Worm (Caenorhabditis elegans) whole organism, late embryonic: ENCODE results near the gene K10D6.3.

Experiments
- K02D7.2 ChIP-seq: sonication (generic microtip); optimal IDR thresholded peaks from 2 replicates; lab custom pipeline; 2017; ENCODE audit warnings: mild to moderate bottlenecking, missing genetic modification characterization, missing compliant biosample characterization
- ceh-22 ChIP-seq: sonication (generic microtip); optimal IDR thresholded peaks from 2 replicates; lab custom pipeline; 2017; ENCODE audit warnings: missing biosample characterization, missing genetic modification characterization
- fkh-6 ChIP-seq: sonication (generic microtip); optimal IDR thresholded peaks from 2 replicates; lab custom pipeline; 2016; ENCODE audit warnings: missing genetic modification characterization, missing compliant biosample characterization
- lin-11 ChIP-seq: fragments of 200-800 bp; sonication (Bioruptor generic); optimal IDR thresholded peaks from 2 replicates; lab custom pipeline; 2018; ENCODE audit warnings: mild to moderate bottlenecking, missing genetic modification characterization, missing compliant biosample characterization
- pha-2 ChIP-seq: sonication (generic microtip); optimal IDR thresholded peaks from 2 replicates; lab custom pipeline; 2017; ENCODE audit warnings: mild to moderate bottlenecking, missing genetic modification characterization, missing compliant biosample characterization
- pros-1 ChIP-seq: fragments of 150-350 bp; optimal IDR thresholded peaks from 2 replicates; lab custom pipeline; 2014; ENCODE audit warnings: missing biosample characterization, missing genetic modification reagents, missing genetic modification characterization
- sdc-2 ChIP-seq: sonication (generic microtip); optimal IDR thresholded peaks from 2 replicates; lab custom pipeline; 2016; ENCODE audit warnings: missing genotype, missing genetic modification characterization, missing compliant biosample characterization
- sox-2 ChIP-seq: fragments of 200-800 bp; sonication (Bioruptor generic); IDR thresholded peaks from 2 replicates; pipeline ENCODE4 v1.3.6; 2022; ENCODE audit warnings: missing genetic modification reagents, missing genetic modification characterization, missing compliant biosample characterization
- sox-4 ChIP-seq: sonication (generic microtip); optimal IDR thresholded peaks from 2 replicates; lab custom pipeline; 2017; ENCODE audit warnings: mild to moderate bottlenecking, missing genetic modification characterization, inconsistent platforms, missing compliant biosample characterization

DNA sequence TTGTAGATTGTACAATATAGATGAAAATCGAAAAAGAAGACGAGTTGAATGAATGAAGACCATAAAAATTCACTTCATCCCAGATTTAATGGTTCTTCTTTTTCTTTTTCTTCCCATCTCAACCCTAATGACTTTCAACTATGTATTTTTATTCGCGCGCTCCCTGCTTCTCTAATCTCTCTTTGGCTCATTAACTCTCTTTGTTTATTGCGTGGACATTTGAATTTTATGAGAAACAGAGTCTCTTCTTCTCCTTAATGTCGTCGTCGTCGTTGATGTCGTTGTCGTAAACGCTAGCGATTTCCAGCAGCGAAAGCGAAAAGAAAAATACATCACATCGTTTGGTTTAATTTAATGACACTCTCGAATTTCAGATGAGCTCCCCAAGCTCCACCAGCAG lies 14.2 kb downstream of the K10D6.3 start:
- no peak for TF ChIP-seq pha-2
- no peak for TF ChIP-seq ceh-22 (tag; lab: Kevin White, UChicago)
- no peak for TF ChIP-seq sox-2 (GFP tag; lab: Robert Waterston, UW)
- TF ChIP-seq pros-1 (tag; lab: Kevin White, UChicago) = no peak
- no peak for TF ChIP-seq K02D7.2 (tag; lab: Kevin White, UChicago)
- TF ChIP-seq fkh-6 = no peak
- TF ChIP-seq lin-11 (tag; lab: Kevin White, UChicago) = no peak
- TF ChIP-seq sox-4 = no peak
- no peak for TF ChIP-seq sdc-2 (tag; lab: Kevin White, UChicago)
